Fruit fly (Drosophila melanogaster) whole organism, adult: ENCODE data around the gene CG43248.

Source experiments
- CG11617 ChIP-seq: fragments of 200-800 bp; sonication (Bioruptor generic); optimal IDR thresholded peaks from 2 replicates; lab custom pipeline; 2017; ENCODE audit warnings: mild to moderate bottlenecking, missing biosample characterization, missing genetic modification reagents, missing genetic modification characterization
- CG33017 ChIP-seq: fragments of 200-800 bp; sonication (Bioruptor generic); optimal IDR thresholded peaks from 2 replicates; lab custom pipeline; 2018; ENCODE audit warnings: missing biosample characterization, mild to moderate bottlenecking, missing genetic modification characterization, moderate library complexity
- Mnt ChIP-seq: fragments of 200-800 bp; sonication (Bioruptor generic); optimal IDR thresholded peaks from 2 replicates; lab custom pipeline; 2016; ENCODE audit warnings: missing biosample characterization, mild to moderate bottlenecking, missing genetic modification characterization
- cnc ChIP-seq, 2 experiments: fragments of >200 bp; optimal IDR thresholded peaks; 2 replicates each; lab custom pipeline; 2017
- kay ChIP-seq: fragments of 200-800 bp; sonication (Bioruptor generic); peaks from one replicate; lab custom pipeline; 2016; ENCODE audit warnings: missing biosample characterization, missing genetic modification characterization, borderline replicate concordance
- pad ChIP-seq: fragments of 200-800 bp; sonication (Bioruptor generic); optimal IDR thresholded peaks from 3 replicates; lab custom pipeline; 2017; ENCODE audit warnings: missing biosample characterization, missing genetic modification characterization, mild to moderate bottlenecking, moderate library complexity, missing genetic modification reagents
- tj ChIP-seq: fragments of 200-800 bp; sonication (Bioruptor generic); optimal IDR thresholded peaks from 3 replicates; lab custom pipeline; 2017; ENCODE audit warnings: missing biosample characterization, mild to moderate bottlenecking, missing genetic modification characterization, moderate library complexity

DNA sequence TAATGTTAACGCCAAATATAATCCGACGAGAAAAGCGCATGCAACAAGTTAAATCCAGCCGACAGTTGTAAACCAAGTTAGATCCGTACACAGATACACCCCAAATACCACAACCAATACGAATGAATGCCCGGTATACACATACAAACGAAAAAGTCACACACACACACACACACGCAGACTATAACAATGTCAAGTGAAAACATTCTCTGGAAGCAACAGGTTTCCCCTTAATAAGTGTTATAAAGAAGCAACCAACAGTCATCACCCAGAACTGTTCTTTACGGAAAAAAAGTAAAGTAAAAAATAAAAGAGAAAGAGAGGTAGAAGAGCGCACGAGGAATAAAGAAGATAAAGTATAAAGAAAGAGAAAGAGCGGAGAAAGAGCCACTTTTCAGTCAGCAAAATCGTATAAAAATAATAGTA lies 4.5 kb upstream of the CG43248 start:
- TF ChIP-seq CG33017 (tag; lab: Kevin White, UChicago): no peak
- TF ChIP-seq CG11617 (GFP tag; lab: Kevin White, UChicago): no peak
- no peak for TF ChIP-seq Mnt (GFP tag; lab: Kevin White, UChicago)
- TF ChIP-seq tj: no peak
- TF ChIP-seq kay (GFP tag; lab: Kevin White, UChicago): no peak
- TF ChIP-seq pad (GFP tag; lab: Kevin White, UChicago): peak; percentile 92
- TF ChIP-seq cnc (optimal IDR thresholded peaks at IDR 0.05; lab: Kevin White, UChicago): no peak
